Fruit fly (Drosophila melanogaster) whole organism, embryonic: Measurements from ENCODE around the gene CG3662.
A peak's percentile ranks its signal among the peaks of the same experiment; 100 is the strongest.

Experiments used
- Adf1 ChIP-seq: fragments of 200-800 bp; sonication (Bioruptor generic); IDR thresholded peaks from 2 replicates; pipeline ENCODE4 v1.3.6; 2022; ENCODE audit warnings: missing biosample characterization, missing genetic modification characterization
- Aef1 ChIP-seq: fragments of 200-800 bp; sonication (Bioruptor generic); IDR thresholded peaks from 3 replicates; pipeline ENCODE4 v1.3.6; 2022; ENCODE audit warnings: missing biosample characterization, missing genetic modification characterization
- B-H1 ChIP-seq: fragments of 200-800 bp; sonication (Bioruptor generic); IDR thresholded peaks from 3 replicates; pipeline ENCODE4 v1.3.6; 2022; ENCODE audit warnings: missing biosample characterization, missing genetic modification characterization
- Blimp-1 ChIP-seq: fragments of 200-800 bp; sonication (Bioruptor generic); optimal IDR thresholded peaks from 3 replicates; lab custom pipeline; 2018; ENCODE audit warnings: missing biosample characterization, missing genetic modification characterization, mild to moderate bottlenecking, moderate library complexity, missing genetic modification reagents
- Bteb2 ChIP-seq: fragments of 200-800 bp; sonication (Bioruptor generic); optimal IDR thresholded peaks from 2 replicates; lab custom pipeline; 2016; ENCODE audit warnings: missing biosample characterization, missing genetic modification characterization
- CG12071 ChIP-seq: fragments of 200-800 bp; sonication (Bioruptor generic); optimal IDR thresholded peaks from 3 replicates; lab custom pipeline; 2018; ENCODE audit warnings: missing biosample characterization, mild to moderate bottlenecking, missing genetic modification characterization
- CG13424 ChIP-seq: fragments of 200-800 bp; sonication (Bioruptor generic); optimal IDR thresholded peaks from 2 replicates; lab custom pipeline; 2019; ENCODE audit warnings: missing biosample characterization, mild to moderate bottlenecking, missing genetic modification characterization, moderate library complexity
- CG14965 ChIP-seq: fragments of 200-800 bp; sonication (Bioruptor generic); optimal IDR thresholded peaks from 2 replicates; lab custom pipeline; 2016; ENCODE audit warnings: missing biosample characterization, missing genetic modification characterization, borderline replicate concordance
- CG15601 ChIP-seq: fragments of 200-800 bp; sonication (Bioruptor generic); optimal IDR thresholded peaks from 3 replicates; lab custom pipeline; 2019; ENCODE audit warnings: missing biosample characterization, mild to moderate bottlenecking, missing genetic modification characterization, moderate library complexity
- CG16813 ChIP-seq: fragments of 200-800 bp; sonication (Bioruptor generic); IDR thresholded peaks from 3 replicates; pipeline ENCODE4 v1.3.6; 2022; ENCODE audit warnings: missing biosample characterization, missing genetic modification characterization; ENCODE audit not compliant: partially characterized antibody
- CG17912 ChIP-seq: fragments of 200-800 bp; sonication (Bioruptor generic); optimal IDR thresholded peaks from 2 replicates; lab custom pipeline; 2018; ENCODE audit warnings: missing biosample characterization, mild to moderate bottlenecking, missing genetic modification characterization
- CG2199 ChIP-seq: fragments of 200-800 bp; sonication (Bioruptor generic); IDR thresholded peaks from 3 replicates; pipeline ENCODE4 v1.3.6; 2022; ENCODE audit warnings: missing biosample characterization, missing genetic modification characterization
- CG2678 ChIP-seq: fragments of 200-800 bp; sonication (Bioruptor generic); optimal IDR thresholded peaks from 3 replicates; lab custom pipeline; 2019; ENCODE audit warnings: missing biosample characterization, mild to moderate bottlenecking, missing genetic modification characterization, moderate library complexity
- CG32532 ChIP-seq: fragments of 200-800 bp; sonication (Bioruptor generic); IDR thresholded peaks from 2 replicates; pipeline ENCODE4 v1.3.6; 2022; ENCODE audit warnings: missing biosample characterization, missing genetic modification characterization
- CG3726 ChIP-seq: fragments of 200-800 bp; sonication (Bioruptor generic); IDR thresholded peaks from 3 replicates; pipeline ENCODE4, ENCODE4 v1.3.6; 2022; ENCODE audit warnings: missing biosample characterization, missing genetic modification characterization
- CG43689 ChIP-seq: fragments of 200-800 bp; sonication (Bioruptor generic); IDR thresholded peaks from 2 replicates; pipeline ENCODE4 v1.3.6; 2022; ENCODE audit warnings: missing biosample characterization, missing genetic modification characterization
- CG6654 ChIP-seq: fragments of 200-800 bp; sonication (Bioruptor generic); optimal IDR thresholded peaks from 2 replicates; lab custom pipeline; 2017; ENCODE audit warnings: missing biosample characterization, mild to moderate bottlenecking, missing genetic modification characterization
- CG6683 ChIP-seq: fragments of 200-800 bp; sonication (Bioruptor generic); optimal IDR thresholded peaks from 2 replicates; lab custom pipeline; 2017; ENCODE audit warnings: missing biosample characterization, mild to moderate bottlenecking, missing genetic modification characterization, missing genetic modification reagents
- CG7786 ChIP-seq: fragments of 200-800 bp; sonication (Bioruptor generic); optimal IDR thresholded peaks from 2 replicates; lab custom pipeline; 2016; ENCODE audit warnings: missing biosample characterization, missing genetic modification characterization
- CG7839 ChIP-seq: fragments of 200-800 bp; sonication (Bioruptor generic); optimal IDR thresholded peaks from 3 replicates; lab custom pipeline; 2018; ENCODE audit warnings: missing biosample characterization, mild to moderate bottlenecking, missing genetic modification characterization, moderate library complexity
- CG8281 ChIP-seq: fragments of 200-800 bp; sonication (Bioruptor generic); optimal IDR thresholded peaks from 2 replicates; lab custom pipeline; 2018; ENCODE audit warnings: missing biosample characterization, mild to moderate bottlenecking, missing genetic modification characterization, moderate library complexity
- CG8924 ChIP-seq: fragments of 200-800 bp; optimal IDR thresholded peaks from 3 replicates; lab custom pipeline; 2019; ENCODE audit warnings: missing biosample characterization, mild to moderate bottlenecking, missing genetic modification characterization, moderate library complexity
- D ChIP-seq, 2 experiments: fragments of 200-800 bp in 1 of 2; fragments of >200 bp in 1 of 2; sonication (Bioruptor generic) in 1 of 2; optimal IDR thresholded peaks; 2 replicates in 1 of 2; 3 replicates in 1 of 2; lab custom pipeline; 2017; ENCODE audit warnings: mild to moderate bottlenecking in 1 of 2, missing biosample characterization in 1 of 2, missing genetic modification characterization in 1 of 2, missing genetic modification reagents in 1 of 2
- Elba2 ChIP-seq: fragments of 200-800 bp; sonication (Bioruptor generic); optimal IDR thresholded peaks from 3 replicates; lab custom pipeline; 2016; ENCODE audit warnings: missing biosample characterization, missing genetic modification characterization
- Gsc ChIP-seq: fragments of 200-800 bp; sonication (Bioruptor generic); IDR thresholded peaks from 2 replicates; pipeline ENCODE4 v1.3.6; 2022; ENCODE audit warnings: missing biosample characterization, missing genetic modification characterization
- Mes4 ChIP-seq: fragments of 200-800 bp; sonication (Bioruptor generic); optimal IDR thresholded peaks from 2 replicates; lab custom pipeline; 2016; ENCODE audit warnings: missing biosample characterization, missing genetic modification characterization
- NC2α ChIP-seq: fragments of 200-800 bp; sonication (Bioruptor generic); optimal IDR thresholded peaks from 2 replicates; lab custom pipeline; 2016; ENCODE audit warnings: missing biosample characterization, missing genetic modification characterization
- Nf-YB ChIP-seq: fragments of 200-800 bp; sonication (Bioruptor generic); optimal IDR thresholded peaks from 3 replicates; lab custom pipeline; 2019; ENCODE audit warnings: missing biosample characterization, mild to moderate bottlenecking, missing genetic modification characterization, moderate library complexity
- Sin3A ChIP-seq: fragments of >200 bp; optimal IDR thresholded peaks from 2 replicates; lab custom pipeline; 2018
- Sox100B ChIP-seq: fragments of 200-800 bp; sonication (Bioruptor generic); optimal IDR thresholded peaks from 3 replicates; lab custom pipeline; 2018; ENCODE audit warnings: missing biosample characterization, mild to moderate bottlenecking, missing genetic modification characterization
- amos ChIP-seq: fragments of 200-800 bp; sonication (Bioruptor generic); IDR thresholded peaks from 2 replicates; pipeline ENCODE4 v1.3.6; 2022; ENCODE audit warnings: missing biosample characterization, missing genetic modification characterization; ENCODE audit not compliant: partially characterized antibody
- bowl ChIP-seq: fragments of 200-800 bp; sonication (Bioruptor generic); IDR thresholded peaks from 2 replicates; pipeline ENCODE4 v1.3.6; 2022; ENCODE audit warnings: missing biosample characterization, missing genetic modification characterization
- btn ChIP-seq: fragments of 200-800 bp; sonication (Bioruptor generic); optimal IDR thresholded peaks from 2 replicates; lab custom pipeline; 2016; ENCODE audit warnings: missing biosample characterization, missing genetic modification characterization
- cg ChIP-seq: fragments of 200-800 bp; sonication (Bioruptor generic); optimal IDR thresholded peaks from 3 replicates; lab custom pipeline; 2019; ENCODE audit warnings: missing biosample characterization, mild to moderate bottlenecking, missing genetic modification characterization, moderate library complexity
- eyg ChIP-seq: fragments of 200-800 bp; sonication (Bioruptor generic); optimal IDR thresholded peaks from 3 replicates; lab custom pipeline; 2016; ENCODE audit warnings: missing biosample characterization, missing genetic modification characterization
- gsb ChIP-seq: fragments of 200-800 bp; sonication (Bioruptor generic); IDR thresholded peaks from 2 replicates; pipeline ENCODE4 v1.3.6; 2022; ENCODE audit warnings: missing biosample characterization, missing genetic modification characterization
- hbn ChIP-seq: fragments of 200-800 bp; sonication (Bioruptor generic); IDR thresholded peaks from 2 replicates; pipeline ENCODE4 v1.3.6; 2022; ENCODE audit warnings: missing biosample characterization, missing genetic modification characterization; ENCODE audit not compliant: partially characterized antibody
- inv ChIP-seq: fragments of 200-800 bp; sonication (Bioruptor generic); IDR thresholded peaks from 2 replicates; pipeline ENCODE4 v1.3.6; 2022; ENCODE audit warnings: missing biosample characterization, missing genetic modification characterization; ENCODE audit not compliant: partially characterized antibody
- jigr1 ChIP-seq: fragments of 200-800 bp; sonication (Bioruptor generic); IDR thresholded peaks from 3 replicates; pipeline ENCODE4 v1.3.6; 2022; ENCODE audit warnings: missing biosample characterization, missing genetic modification characterization
- lbe ChIP-seq: fragments of 200-800 bp; sonication (Bioruptor generic); optimal IDR thresholded peaks from 2 replicates; lab custom pipeline; 2016; ENCODE audit warnings: missing biosample characterization, mild to moderate bottlenecking, missing genetic modification characterization
- luna ChIP-seq: fragments of 200-800 bp; sonication (Bioruptor generic); optimal IDR thresholded peaks from 2 replicates; lab custom pipeline; 2016; ENCODE audit warnings: missing biosample characterization, missing genetic modification characterization
- mam ChIP-seq: fragments of 200-800 bp; sonication (Bioruptor generic); optimal IDR thresholded peaks from 3 replicates; lab custom pipeline; 2016; ENCODE audit warnings: missing biosample characterization, missing genetic modification characterization
- nmo ChIP-seq: fragments of 200-800 bp; sonication (Bioruptor generic); optimal IDR thresholded peaks from 2 replicates; lab custom pipeline; 2018; ENCODE audit warnings: missing biosample characterization, mild to moderate bottlenecking, missing genetic modification characterization, moderate library complexity
- nom ChIP-seq: fragments of 200-800 bp; sonication (Bioruptor generic); optimal IDR thresholded peaks from 2 replicates; lab custom pipeline; 2017; ENCODE audit warnings: missing biosample characterization, missing genetic modification characterization, mild to moderate bottlenecking, moderate library complexity, missing genetic modification reagents
- pho ChIP-seq: fragments of 200-800 bp; sonication (Bioruptor generic); optimal IDR thresholded peaks from 2 replicates; lab custom pipeline; 2016; ENCODE audit warnings: missing biosample characterization, missing genetic modification characterization
- ranshi ChIP-seq: fragments of 200-800 bp; sonication (Bioruptor generic); IDR thresholded peaks from 2 replicates; pipeline ENCODE4 v1.3.6; 2022; ENCODE audit warnings: missing biosample characterization, missing genetic modification characterization
- sug ChIP-seq: fragments of 200-800 bp; optimal IDR thresholded peaks from 2 replicates; lab custom pipeline; 2019; ENCODE audit warnings: missing biosample characterization, mild to moderate bottlenecking, missing genetic modification characterization, moderate library complexity
- vfl ChIP-seq: fragments of 200-800 bp; sonication (Bioruptor generic); optimal IDR thresholded peaks from 2 replicates; lab custom pipeline; 2016; ENCODE audit warnings: missing biosample characterization, missing genetic modification characterization
- vvl ChIP-seq: fragments of 200-800 bp; sonication (Bioruptor generic); IDR thresholded peaks from 2 replicates; pipeline ENCODE4 v1.3.6; 2022; ENCODE audit warnings: missing biosample characterization, missing genetic modification characterization
- z ChIP-seq: fragments of 200-800 bp; sonication (Bioruptor generic); IDR thresholded peaks from 3 replicates; pipeline ENCODE4 v1.3.6; 2022; ENCODE audit warnings: missing biosample characterization, missing genetic modification characterization

CG3662 gene

dm6 chr2L:857897-858517 is 36.9 kb downstream of the CG3662 start (continued):
- TF ChIP-seq inv (GFP tag; lab: Robert Waterston, UW): no peak
- no peak for TF ChIP-seq CG8281 (tag; lab: Kevin White, UChicago)
- TF ChIP-seq D (optimal IDR thresholded peaks at IDR 0.05; lab: Kevin White, UChicago): no peak
- TF ChIP-seq D (GFP tag; optimal IDR thresholded peaks at IDR 0.05; lab: Kevin White, UChicago): peak; percentile 41
- peak; percentile 77 for TF ChIP-seq vvl
- TF ChIP-seq Gsc (GFP tag; lab: Robert Waterston, UW): no peak
- TF ChIP-seq CG32532 (GFP tag; lab: Robert Waterston, UW): peak; percentile 13; the same call in 1 of the 2 replicates
- no peak for TF ChIP-seq Elba2 (GFP tag; lab: Kevin White, UChicago)
- TF ChIP-seq mam (GFP tag; lab: Kevin White, UChicago): peak; percentile 57
- TF ChIP-seq Mes4 (GFP tag; lab: Kevin White, UChicago): peak; percentile 21
- TF ChIP-seq CG16813: no peak
- no peak for TF ChIP-seq Nf-YB
- no peak for TF ChIP-seq CG12071 (GFP tag; lab: Kevin White, UChicago)
- no peak for TF ChIP-seq cg (GFP tag; lab: Kevin White, UChicago)
- no peak for TF ChIP-seq hbn (GFP tag; lab: Robert Waterston, UW)
- peak; percentile 55 for TF ChIP-seq CG2678 (tag; lab: Kevin White, UChicago)
- peak; percentile 53 for TF ChIP-seq CG13424 (tag; lab: Kevin White, UChicago)
- TF ChIP-seq Blimp-1 (GFP tag; lab: Kevin White, UChicago): peak; percentile 55
- no peak for TF ChIP-seq CG14965 (GFP tag; lab: Kevin White, UChicago)
- peak; percentile 12 for TF ChIP-seq Sox100B
- no peak for TF ChIP-seq CG6683 (GFP tag; lab: Kevin White, UChicago)
- TF ChIP-seq gsb (GFP tag; lab: Robert Waterston, UW): no peak
- no peak for TF ChIP-seq lbe (GFP tag; lab: Kevin White, UChicago)
- no peak for TF ChIP-seq jigr1
- no peak for TF ChIP-seq nom (GFP tag; lab: Kevin White, UChicago)
- peak; percentile 35 for TF ChIP-seq CG7786 (GFP tag; lab: Kevin White, UChicago)
- TF ChIP-seq amos (GFP tag; lab: Robert Waterston, UW): no peak
- TF ChIP-seq nmo (GFP tag; lab: Kevin White, UChicago): peak; percentile 32
- no peak for TF ChIP-seq bowl (GFP tag; lab: Robert Waterston, UW)
- peak; percentile 20 for TF ChIP-seq eyg
- peak; percentile 20 for TF ChIP-seq CG15601 (tag; lab: Kevin White, UChicago)
- TF ChIP-seq CG6654 (GFP tag; lab: Kevin White, UChicago): no peak
- peak; percentile 54 for TF ChIP-seq B-H1 (GFP tag; lab: Robert Waterston, UW)
- TF ChIP-seq CG43689 (GFP tag; lab: Robert Waterston, UW): no peak
- TF ChIP-seq z (GFP tag; lab: Robert Waterston, UW): no peak
- peak; percentile 66 for TF ChIP-seq CG7839 (tag; lab: Kevin White, UChicago)
- peak; percentile 1 for TF ChIP-seq vfl (GFP tag; lab: Kevin White, UChicago)
- peak; percentile 4 for TF ChIP-seq btn (GFP tag; lab: Kevin White, UChicago)
- TF ChIP-seq ranshi (GFP tag; lab: Robert Waterston, UW): peak; percentile 38; the same call in 1 of the 2 replicates
- TF ChIP-seq pho: peak; percentile 21
- TF ChIP-seq CG3726 (GFP tag; lab: Robert Waterston, UW): no peak
- no peak for TF ChIP-seq Adf1 (GFP tag; lab: Robert Waterston, UW)
- TF ChIP-seq CG17912 (GFP tag; lab: Kevin White, UChicago): no peak
- TF ChIP-seq Sin3A (lab: Kevin White, UChicago): no peak
- TF ChIP-seq sug (tag; lab: Kevin White, UChicago): peak; percentile 82
- no peak for TF ChIP-seq CG2199 (GFP tag; lab: Robert Waterston, UW)
- peak; percentile 57; the same call in 2 of the 3 replicates for TF ChIP-seq Aef1 (GFP tag; lab: Robert Waterston, UW)
- TF ChIP-seq Bteb2 (GFP tag; lab: Kevin White, UChicago): no peak
- no peak for TF ChIP-seq NC2α (GFP tag; lab: Kevin White, UChicago)
- no peak for TF ChIP-seq luna (GFP tag; lab: Kevin White, UChicago)
- peak; percentile 73 for TF ChIP-seq CG8924 (tag; lab: Kevin White, UChicago)
